Worm (Caenorhabditis elegans) whole organism, late embryonic: ENCODE measurements around the gene C04G6.6.

Experiments
- F13H6.1 ChIP-seq: sonication (generic microtip); optimal IDR thresholded peaks from 2 replicates; lab custom pipeline; 2016; ENCODE audit warnings: missing genetic modification characterization, missing compliant biosample characterization
- ceh-2 ChIP-seq: sonication (generic microtip); optimal IDR thresholded peaks from 2 replicates; lab custom pipeline; 2016; ENCODE audit warnings: missing genotype, missing genetic modification characterization, missing compliant biosample characterization
- ceh-9 ChIP-seq: sonication (generic microtip); optimal IDR thresholded peaks from 2 replicates; lab custom pipeline; 2016; ENCODE audit warnings: mild to moderate bottlenecking, missing genetic modification characterization, inconsistent platforms, missing compliant biosample characterization
- dmd-4 ChIP-seq: sonication (generic microtip); optimal IDR thresholded peaks from 2 replicates; lab custom pipeline; 2016; ENCODE audit warnings: borderline replicate concordance, missing genetic modification characterization, missing compliant biosample characterization
- fkh-10 ChIP-seq: fragments of 150-350 bp; optimal IDR thresholded peaks from 2 replicates; lab custom pipeline; 2014; ENCODE audit warnings: missing biosample characterization, missing genetic modification reagents, missing genetic modification characterization
- gmeb-2 ChIP-seq: sonication (generic microtip); optimal IDR thresholded peaks from 2 replicates; lab custom pipeline; 2016; ENCODE audit warnings: missing genetic modification characterization, inconsistent platforms, missing compliant biosample characterization
- pqm-1 ChIP-seq: sonication (generic microtip); optimal IDR thresholded peaks from 2 replicates; lab custom pipeline; 2016; ENCODE audit warnings: missing genetic modification characterization, missing compliant biosample characterization
- sox-4 ChIP-seq: sonication (generic microtip); optimal IDR thresholded peaks from 2 replicates; lab custom pipeline; 2017; ENCODE audit warnings: mild to moderate bottlenecking, missing genetic modification characterization, inconsistent platforms, missing compliant biosample characterization
- zip-5 ChIP-seq: sonication (generic microtip); optimal IDR thresholded peaks from 2 replicates; lab custom pipeline; 2016; ENCODE audit warnings: missing genetic modification characterization, missing compliant biosample characterization

DNA sequence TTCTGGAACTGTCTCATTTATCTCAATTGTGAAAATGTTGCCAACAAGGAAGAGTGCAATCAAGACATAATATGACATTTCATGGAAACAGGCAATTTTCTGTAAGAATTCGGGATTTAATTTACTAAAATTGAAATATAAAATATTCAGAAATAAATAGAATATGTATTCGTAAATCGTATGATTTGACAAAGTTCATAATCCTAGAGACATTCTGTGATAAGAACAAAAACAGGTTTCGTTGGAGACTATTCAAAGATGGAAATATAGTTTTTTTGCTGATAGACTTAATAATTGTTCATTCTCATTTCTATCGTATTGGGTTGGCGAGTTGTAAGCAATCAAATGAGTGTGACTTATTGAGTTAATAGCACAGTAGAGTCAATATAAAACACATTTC, 41.5 kb downstream of the C04G6.6 start, which contains the start of gene C27A2.12:
- TF ChIP-seq ceh-9 (tag; lab: Kevin White, UChicago) (no peak), zip-5 (tag; lab: Kevin White, UChicago) (no peak), gmeb-2 (tag; lab: Kevin White, UChicago) (no peak), sox-4 (tag; lab: Kevin White, UChicago) (no peak), F13H6.1 (tag; lab: Kevin White, UChicago) (no peak), dmd-4 (no peak), ceh-2 (tag; lab: Kevin White, UChicago) (no peak), pqm-1 (tag; lab: Kevin White, UChicago) (no peak), fkh-10 (GFP tag; lab: Kevin White, UChicago) (no peak)
